Fruit fly (Drosophila melanogaster): ENCODE measurements around the gene ec.

Gene ec

DNA sequence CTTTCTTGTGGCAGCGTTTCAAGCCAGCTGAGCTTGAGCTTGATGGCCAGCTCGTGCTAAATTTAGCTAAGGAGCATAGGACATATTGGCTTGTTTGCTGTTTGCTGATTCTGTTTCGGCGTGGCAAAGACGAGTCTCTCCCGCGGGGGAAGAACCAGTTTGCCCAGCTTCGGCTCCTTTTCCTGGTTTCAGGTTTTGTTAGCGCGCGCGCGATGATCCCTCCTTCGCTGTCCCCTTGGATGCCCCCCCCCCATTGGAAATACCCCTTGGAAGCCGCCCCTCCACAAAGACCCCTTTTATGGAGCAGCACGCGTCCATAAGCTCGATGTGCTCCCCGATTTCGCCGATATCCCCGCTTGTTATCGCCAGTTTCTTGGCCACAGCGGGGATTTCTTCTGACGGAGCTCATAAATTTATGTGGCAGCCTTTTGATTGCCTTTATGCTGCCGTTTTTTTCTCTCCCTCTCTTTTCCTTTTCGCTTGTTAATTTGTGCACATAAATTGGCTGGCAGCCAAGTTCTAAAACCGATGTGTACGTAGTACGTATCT lies 21.7 kb downstream of the ec start:
- no peak for TF ChIP-seq CG17801 (GFP tag; optimal IDR thresholded peaks at IDR 0.05; ENCODE audit: partially characterized antibody)

DNA sequence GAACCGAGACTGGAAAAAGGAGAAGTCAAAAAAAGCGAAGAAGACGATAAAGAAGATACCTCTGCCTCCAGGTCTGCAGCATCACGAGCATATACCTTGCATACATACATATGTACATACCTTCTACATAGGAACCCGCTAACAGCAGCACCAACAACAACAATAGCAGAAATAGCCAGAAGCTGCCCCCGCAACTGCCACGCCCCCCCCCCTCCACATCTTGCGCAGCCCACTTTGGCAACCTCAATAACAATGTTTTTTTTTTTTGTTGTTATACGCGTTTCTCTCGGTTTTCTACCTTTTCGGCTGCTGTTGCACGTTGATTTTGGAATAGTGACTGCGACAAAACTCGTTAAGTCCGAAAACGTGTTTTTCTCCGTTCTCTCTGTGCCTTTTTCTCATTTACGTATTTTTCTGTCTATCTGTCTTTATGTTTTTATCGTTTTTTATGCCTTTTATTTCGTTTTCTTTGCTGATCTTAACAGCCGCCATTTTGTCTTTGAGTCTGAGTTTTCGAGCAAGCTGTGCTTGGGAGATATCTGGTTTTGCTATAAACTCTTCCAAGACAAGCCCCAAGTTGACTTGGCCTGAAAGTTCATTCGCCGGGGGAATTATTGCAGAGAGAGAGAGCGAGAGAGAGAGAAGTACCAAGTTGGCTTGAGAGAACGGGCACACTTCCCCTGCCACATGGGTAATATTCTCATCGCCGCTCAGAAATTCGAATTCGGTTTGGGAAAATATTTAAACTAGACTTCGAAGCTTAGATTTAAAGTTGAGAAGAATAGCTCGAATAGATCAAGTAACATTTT lies 23.7 kb downstream of the ec start:
- no peak for TF ChIP-seq CG17801 (GFP tag; optimal IDR thresholded peaks at IDR 0.05; ENCODE audit: partially characterized antibody)

DNA sequence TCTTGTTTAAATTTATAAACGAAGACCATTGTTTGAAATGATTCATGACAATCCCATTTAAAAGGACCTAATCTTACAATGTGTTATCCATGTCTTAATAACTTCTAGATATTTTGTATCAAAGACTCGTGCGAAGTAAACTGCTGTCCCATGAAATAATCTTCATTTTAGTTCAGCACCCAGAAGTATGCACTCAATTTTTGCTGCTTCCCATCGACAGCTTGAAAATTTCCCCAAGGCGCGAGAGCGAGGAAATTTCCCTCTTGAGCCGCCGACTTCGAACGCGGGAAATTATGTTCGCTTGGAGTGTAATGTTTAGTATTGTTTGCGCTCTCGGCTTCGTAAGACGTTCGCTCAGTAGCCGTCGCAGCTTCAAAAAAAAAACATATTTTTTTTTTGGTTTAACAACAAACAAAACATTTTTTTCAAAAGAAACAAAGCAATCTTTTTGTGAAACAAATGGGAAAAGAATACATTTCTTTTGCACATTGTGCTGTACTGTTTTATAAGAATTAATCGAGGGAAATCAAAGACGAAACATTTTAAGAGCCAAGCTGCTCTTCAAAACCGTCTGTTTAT lies 24.4 kb downstream of the ec start:
- no peak for TF ChIP-seq CG17801 (GFP tag; optimal IDR thresholded peaks at IDR 0.05; ENCODE audit: partially characterized antibody)

dm6 chrX:3837628-3838027 lies 26.1 kb downstream of the ec start:
- TF ChIP-seq CG17801 (GFP tag; optimal IDR thresholded peaks at IDR 0.05; ENCODE audit: partially characterized antibody), result no peak

DNA sequence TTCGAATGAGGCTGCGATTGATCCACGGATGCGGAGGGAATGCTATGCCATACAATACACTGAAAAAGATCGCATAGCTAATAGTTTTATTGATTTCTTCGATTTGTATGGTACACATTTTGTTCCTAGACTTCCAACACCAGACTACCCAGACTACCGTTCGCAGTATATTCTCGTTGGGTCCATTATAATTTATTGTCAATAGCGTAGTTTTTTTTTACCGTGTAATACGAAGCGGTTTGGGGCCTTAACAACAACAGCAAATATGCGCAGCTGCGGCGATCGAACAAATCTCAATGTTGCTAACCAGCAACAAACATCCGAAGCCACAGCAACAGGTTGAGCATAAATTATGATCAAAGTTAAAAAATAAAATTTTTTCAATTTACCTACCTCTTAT lies 27.1 kb downstream of the ec start:
- TF ChIP-seq CG17801 (GFP tag; optimal IDR thresholded peaks at IDR 0.05; ENCODE audit: partially characterized antibody), result no peak

dm6 chrX:3840962-3841361 lies 29.5 kb downstream of the ec start:
- no peak for TF ChIP-seq CG17801 (GFP tag; optimal IDR thresholded peaks at IDR 0.05; ENCODE audit: partially characterized antibody)

DNA sequence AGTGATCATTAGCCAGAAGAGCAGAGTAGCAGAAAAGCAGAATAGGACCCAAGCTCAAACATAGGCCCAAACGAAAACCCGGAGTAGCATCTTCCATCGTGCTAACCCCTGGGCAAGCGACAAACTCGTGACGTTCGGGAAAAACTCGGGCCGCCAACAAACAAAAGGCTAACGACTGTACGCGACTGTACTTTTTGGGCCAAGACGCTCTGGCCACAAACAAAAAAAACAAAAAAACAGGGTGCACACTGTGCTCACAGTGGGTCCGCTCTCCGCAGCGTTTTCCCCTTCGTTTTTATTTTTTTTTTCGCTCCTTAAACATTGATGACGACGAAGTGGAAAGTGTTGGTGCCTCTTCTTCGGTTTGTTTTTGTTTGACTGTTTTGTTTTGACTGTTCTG lies 31.4 kb downstream of the ec start:
- no peak for TF ChIP-seq CG17801 (GFP tag; optimal IDR thresholded peaks at IDR 0.05; ENCODE audit: partially characterized antibody)

DNA sequence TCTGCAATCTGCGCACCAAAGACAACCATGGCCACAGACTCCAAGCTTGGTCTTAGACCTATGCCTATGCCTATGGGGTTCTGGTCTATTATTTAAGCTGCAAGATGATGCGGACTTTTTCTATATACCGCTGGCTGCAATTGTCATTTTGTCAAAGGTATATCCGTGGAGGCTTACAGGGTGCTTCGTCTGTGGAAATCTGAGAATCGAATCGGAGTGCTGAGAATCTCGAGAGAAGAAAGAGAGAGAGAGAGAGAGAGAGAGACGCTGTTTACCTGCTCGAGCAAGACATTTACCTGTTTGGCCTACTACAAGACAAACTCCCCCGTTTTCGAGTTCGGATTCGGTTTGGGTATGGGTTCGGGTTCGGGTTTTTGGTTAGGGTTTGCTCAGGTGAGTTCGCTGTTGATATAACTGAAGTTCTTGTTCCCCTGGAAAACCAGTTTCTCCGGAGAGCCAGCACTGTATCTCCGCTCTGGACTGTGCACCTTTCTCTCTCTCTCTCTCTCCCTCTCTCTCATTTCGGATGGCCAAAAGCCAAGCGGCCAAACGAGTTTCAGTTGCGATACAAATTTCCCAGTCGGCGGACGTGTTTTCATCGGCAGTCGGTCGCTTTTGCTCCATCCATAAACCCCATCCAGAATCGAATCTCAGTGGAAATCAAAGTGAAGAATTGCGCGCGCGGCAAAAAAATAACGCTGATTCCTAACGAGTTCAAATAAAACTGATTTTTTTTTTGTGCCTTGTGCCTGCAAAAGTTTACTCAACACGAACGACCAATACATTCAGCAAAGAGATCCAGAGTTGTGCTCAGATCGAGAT lies 34.1 kb downstream of the ec start:
- TF ChIP-seq CG17801 (GFP tag; optimal IDR thresholded peaks at IDR 0.05; ENCODE audit: partially characterized antibody), result no peak

DNA sequence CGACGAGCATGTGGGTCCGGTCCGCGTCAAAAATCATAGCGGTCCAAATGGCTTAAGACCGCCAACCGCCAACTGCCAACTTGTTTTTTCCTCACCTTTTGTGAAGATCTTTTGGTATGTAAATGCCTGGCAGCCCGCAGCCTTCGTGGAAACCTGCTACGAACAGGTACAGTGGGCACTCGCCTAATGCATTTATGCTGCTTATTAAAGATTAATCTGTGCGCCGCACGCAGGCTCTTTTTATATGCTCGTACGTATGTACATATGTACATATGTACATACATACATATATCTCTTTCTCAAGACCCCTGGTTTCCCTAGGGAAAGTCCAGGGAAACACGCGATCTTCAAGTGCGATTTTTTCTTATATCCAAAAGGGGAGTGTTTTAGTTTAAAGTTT lies 34.9 kb downstream of the ec start:
- TF ChIP-seq CG17801 (GFP tag; optimal IDR thresholded peaks at IDR 0.05; ENCODE audit: partially characterized antibody), result no peak

dm6 chrX:3849419-3850028 lies 38.0 kb downstream of the ec start:
- TF ChIP-seq CG17801 (GFP tag; optimal IDR thresholded peaks at IDR 0.05; ENCODE audit: partially characterized antibody), result no peak

DNA sequence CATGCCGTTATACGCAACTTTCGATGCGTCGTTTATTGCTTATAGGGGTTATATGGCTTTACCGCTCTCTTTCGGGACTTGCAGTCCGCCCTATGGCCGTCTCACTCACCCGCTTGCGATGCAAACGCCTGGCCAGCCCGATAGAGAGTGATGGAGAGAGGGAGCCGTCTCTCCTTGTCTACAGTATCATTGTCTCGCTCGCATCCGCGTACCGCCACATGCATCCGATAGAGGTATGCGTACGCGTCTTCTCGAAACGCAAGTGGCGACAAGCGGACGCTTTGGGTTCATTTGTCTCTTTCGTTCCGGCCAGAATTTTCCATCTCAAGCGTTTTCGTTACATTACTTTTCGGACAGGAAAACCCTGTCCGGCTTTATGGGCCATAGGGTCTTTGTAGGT lies 49.7 kb downstream of the ec start:
- no peak for TF ChIP-seq CG17801 (GFP tag; optimal IDR thresholded peaks at IDR 0.05; ENCODE audit: partially characterized antibody)

dm6 chrX:3862319-3862919 lies 50.9 kb downstream of the ec start:
- TF ChIP-seq CG17801 (GFP tag; optimal IDR thresholded peaks at IDR 0.05; ENCODE audit: partially characterized antibody), result no peak

dm6 chrX:3866104-3866503 lies 54.6 kb downstream of the ec start:
- no peak for TF ChIP-seq CG17801 (GFP tag; optimal IDR thresholded peaks at IDR 0.05; ENCODE audit: partially characterized antibody)

- TF ChIP-seq CG17801 (GFP tag; optimal IDR thresholded peaks at IDR 0.05; ENCODE audit: partially characterized antibody), result no peak
These were observed 55.5 kb downstream of the ec start for dm6 chrX:3866844-3867457.

Measured in ovary, adult (tissue).